Worm (Caenorhabditis elegans): ENCODE data around the gene col-37.

ce11 chrV:12213027-12213426 is 45.5 kb upstream of the col-37 start, which contains the start of gene vab-8:
- TF ChIP-seq lin-11 (tag; optimal IDR thresholded peaks at IDR 0.05) (no peak), fos-1 (tag; optimal IDR thresholded peaks at IDR 0.05) (peak; percentile 47), lsy-2 (tag; optimal IDR thresholded peaks at IDR 0.05) (no peak), ama-1 (optimal IDR thresholded peaks at IDR 0.05) (no peak)
